Worm (Caenorhabditis elegans) whole organism, L1 larva: ENCODE data around the gene hira-1.
A peak's percentile ranks its signal among the peaks of the same experiment; 100 is the strongest.

Source experiments
- C34B4.2 ChIP-seq: sonication (generic microtip); optimal IDR thresholded peaks from 2 replicates; lab custom pipeline; 2017; ENCODE audit warnings: mild to moderate bottlenecking, missing genetic modification characterization, missing compliant biosample characterization
- F16B12.6 ChIP-seq: fragments of 150-350 bp; optimal IDR thresholded peaks from 2 replicates; lab custom pipeline; 2014; ENCODE audit warnings: missing biosample characterization, missing genetic modification characterization
- Y116A8C.19 ChIP-seq: sonication (generic microtip); optimal IDR thresholded peaks from 2 replicates; lab custom pipeline; 2016; ENCODE audit warnings: missing compliant biosample characterization, missing genetic modification characterization, borderline replicate concordance
- alr-1 ChIP-seq: fragments of 200-800 bp; sonication (Bioruptor generic); optimal IDR thresholded peaks from 2 replicates; lab custom pipeline; 2018; ENCODE audit warnings: borderline replicate concordance, mild to moderate bottlenecking, missing genetic modification characterization, missing compliant biosample characterization
- aly-2 ChIP-seq: fragments of 150-350 bp; optimal IDR thresholded peaks from 2 replicates; lab custom pipeline; 2014; ENCODE audit warnings: missing biosample characterization, missing genetic modification characterization
- ceh-8 ChIP-seq: fragments of 200-800 bp; sonication (Bioruptor generic); optimal IDR thresholded peaks from 2 replicates; lab custom pipeline; 2018; ENCODE audit warnings: mild to moderate bottlenecking, missing genetic modification characterization, moderate library complexity, missing compliant biosample characterization
- ceh-82 ChIP-seq, 3 experiments: fragments of 150-350 bp in 1 of 3; sonication (generic microtip) in 2 of 3; optimal IDR thresholded peaks; 2 replicates each; lab custom pipeline; 2014 to 2017; ENCODE audit warnings: missing biosample characterization in 3 of 3, missing genetic modification characterization in 3 of 3
- ceh-90 ChIP-seq: sonication (generic microtip); optimal IDR thresholded peaks from 2 replicates; lab custom pipeline; 2016; ENCODE audit warnings: missing genetic modification characterization, missing compliant biosample characterization
- ces-1 ChIP-seq: fragments of 150-350 bp; optimal IDR thresholded peaks from 2 replicates; lab custom pipeline; 2014; ENCODE audit warnings: missing biosample characterization, missing genetic modification reagents, missing genetic modification characterization
- dsc-1 ChIP-seq: sonication (generic microtip); optimal IDR thresholded peaks from 2 replicates; lab custom pipeline; 2016; ENCODE audit warnings: mild to moderate bottlenecking, missing genetic modification characterization, missing compliant biosample characterization
- efl-1 ChIP-seq, 4 experiments: fragments of 150-350 bp; optimal IDR thresholded peaks in 3 of 4; peaks in 1 of 4; 1 replicate in 1 of 4; 2 replicates in 3 of 4; lab custom pipeline; 2014; ENCODE audit warnings: missing biosample characterization in 2 of 4, missing genetic modification characterization in 2 of 4, missing genetic modification reagents in 2 of 4
- egl-13 ChIP-seq: sonication (generic microtip); optimal IDR thresholded peaks from 2 replicates; lab custom pipeline; 2016; ENCODE audit warnings: missing genotype, missing genetic modification reagents, missing genetic modification characterization, missing compliant biosample characterization
- egl-27 ChIP-seq, 2 experiments: fragments of 150-350 bp in 1 of 2; sonication (generic microtip); optimal IDR thresholded peaks; 3 replicates each; lab custom pipeline; 2017 to 2018; ENCODE audit warnings: missing biosample characterization in 2 of 2, missing genetic modification characterization in 2 of 2, missing genetic modification reagents in 2 of 2
- elt-2 ChIP-seq: sonication (generic microtip); optimal IDR thresholded peaks from 2 replicates; lab custom pipeline; 2016; ENCODE audit warnings: missing genetic modification characterization, mild to moderate bottlenecking, inconsistent platforms, missing compliant biosample characterization, missing genetic modification reagents
- elt-3 ChIP-seq, 6 experiments: fragments of 150-350 bp in 1 of 6; sonication (generic microtip); optimal IDR thresholded peaks; 2 replicates each; lab custom pipeline; 2017 to 2018; ENCODE audit warnings: missing biosample characterization in 6 of 6, missing genetic modification characterization in 6 of 6, inconsistent platforms in 1 of 6
- fkh-4 ChIP-seq: sonication (generic microtip); optimal IDR thresholded peaks from 2 replicates; lab custom pipeline; 2016; ENCODE audit warnings: missing compliant biosample characterization, missing genetic modification characterization, borderline replicate concordance
- fkh-8 ChIP-seq: sonication (generic microtip); optimal IDR thresholded peaks from 2 replicates; lab custom pipeline; 2016; ENCODE audit warnings: mild to moderate bottlenecking, missing genetic modification characterization, missing compliant biosample characterization
- fos-1 ChIP-seq: fragments of 150-350 bp; optimal IDR thresholded peaks from 2 replicates; lab custom pipeline; 2014; ENCODE audit warnings: missing biosample characterization, missing genetic modification characterization
- isw-1 ChIP-seq: fragments of 200-800 bp; sonication (Bioruptor generic); IDR thresholded peaks from 2 replicates; pipeline ENCODE4 v1.3.6; 2022; ENCODE audit warnings: missing genetic modification characterization, missing compliant biosample characterization
- lin-14 ChIP-seq: fragments of 200-800 bp; sonication (Bioruptor generic); optimal IDR thresholded peaks from 2 replicates; lab custom pipeline; 2018; ENCODE audit warnings: mild to moderate bottlenecking, missing genetic modification characterization, moderate library complexity, missing compliant biosample characterization
- lin-15B ChIP-seq: fragments of 150-350 bp; sonication (generic microtip); optimal IDR thresholded peaks from 3 replicates; lab custom pipeline; 2014; ENCODE audit warnings: missing biosample characterization, missing genetic modification characterization
- lin-35 ChIP-seq, 2 experiments: fragments of 150-350 bp; optimal IDR thresholded peaks; 2 replicates each; lab custom pipeline; 2014; ENCODE audit warnings: missing biosample characterization in 2 of 2, missing genetic modification characterization in 2 of 2, missing genetic modification reagents in 2 of 2
- lin-39 ChIP-seq: fragments of 150-350 bp; optimal IDR thresholded peaks from 2 replicates; lab custom pipeline; 2014; ENCODE audit warnings: missing biosample characterization, missing genetic modification reagents, missing genetic modification characterization
- lir-3 ChIP-seq: sonication (generic microtip); optimal IDR thresholded peaks from 2 replicates; lab custom pipeline; 2016; ENCODE audit warnings: mild to moderate bottlenecking, missing genetic modification characterization, moderate library complexity, missing compliant biosample characterization; ENCODE audit not compliant: poor library complexity
- lsy-2 ChIP-seq, 2 experiments: fragments of 150-350 bp; optimal IDR thresholded peaks; 2 replicates each; lab custom pipeline; 2014; ENCODE audit warnings: missing biosample characterization in 2 of 2, missing genetic modification characterization in 2 of 2
- mab-9 ChIP-seq: fragments of 200-800 bp; sonication (Bioruptor generic); IDR thresholded peaks from 2 replicates; pipeline ENCODE4 v1.3.6; 2022; ENCODE audit warnings: missing genetic modification reagents, missing genetic modification characterization, missing compliant biosample characterization
- mdl-1 ChIP-seq, 2 experiments: fragments of 150-350 bp; optimal IDR thresholded peaks; 2 replicates each; lab custom pipeline; 2014 to 2017; ENCODE audit warnings: missing biosample characterization in 2 of 2, missing genetic modification characterization in 2 of 2, inconsistent platforms in 1 of 2
- mef-2 ChIP-seq: fragments of 150-350 bp; optimal IDR thresholded peaks from 2 replicates; lab custom pipeline; 2014; ENCODE audit warnings: missing biosample characterization, missing genetic modification characterization
- mep-1 ChIP-seq: fragments of 150-350 bp; optimal IDR thresholded peaks from 2 replicates; lab custom pipeline; 2014; ENCODE audit warnings: missing biosample characterization, missing genetic modification characterization
- nhr-12 ChIP-seq: sonication (generic microtip); optimal IDR thresholded peaks from 2 replicates; lab custom pipeline; 2017; ENCODE audit warnings: missing biosample characterization, missing genetic modification characterization
- nhr-19 ChIP-seq: fragments of 200-800 bp; sonication (Bioruptor generic); conservative IDR thresholded peaks from 2 replicates; pipeline ENCODE4 v1.3.6; 2022; ENCODE audit warnings: missing genetic modification characterization, missing compliant biosample characterization
- nhr-237 ChIP-seq: fragments of 150-350 bp; optimal IDR thresholded peaks from 2 replicates; lab custom pipeline; 2014; ENCODE audit warnings: missing biosample characterization, missing genetic modification characterization
- nhr-28 ChIP-seq: fragments of 150-350 bp; optimal IDR thresholded peaks from 2 replicates; lab custom pipeline; 2014; ENCODE audit warnings: missing biosample characterization, missing genetic modification characterization
- nhr-47 ChIP-seq: sonication (generic microtip); optimal IDR thresholded peaks from 2 replicates; lab custom pipeline; 2016; ENCODE audit warnings: mild to moderate bottlenecking, missing genetic modification characterization, moderate library complexity, missing compliant biosample characterization
- nhr-71 ChIP-seq: sonication (generic microtip); optimal IDR thresholded peaks from 2 replicates; lab custom pipeline; 2016; ENCODE audit warnings: mild to moderate bottlenecking, missing genetic modification characterization, moderate library complexity, missing compliant biosample characterization
- nhr-76 ChIP-seq: sonication (generic microtip); optimal IDR thresholded peaks from 2 replicates; lab custom pipeline; 2017; ENCODE audit warnings: missing biosample characterization, missing genetic modification characterization
- nhr-85 ChIP-seq: sonication (generic microtip); peaks from one replicate; lab custom pipeline; 2016; ENCODE audit warnings: missing genetic modification characterization, inconsistent platforms, missing compliant biosample characterization
- nhr-90 ChIP-seq: sonication (generic microtip); optimal IDR thresholded peaks from 2 replicates; lab custom pipeline; 2016; ENCODE audit warnings: mild to moderate bottlenecking, missing genetic modification characterization, missing compliant biosample characterization; ENCODE audit not compliant: poor library complexity
- pax-3 ChIP-seq: fragments of 200-800 bp; sonication (Bioruptor generic); optimal IDR thresholded peaks from 2 replicates; lab custom pipeline; 2018; ENCODE audit warnings: mild to moderate bottlenecking, missing genetic modification characterization, moderate library complexity, missing compliant biosample characterization
- pqm-1 ChIP-seq: sonication (generic microtip); optimal IDR thresholded peaks from 3 replicates; lab custom pipeline; 2017; ENCODE audit warnings: missing biosample characterization, missing genetic modification characterization
- rnt-1 ChIP-seq: sonication (generic microtip); optimal IDR thresholded peaks from 2 replicates; lab custom pipeline; 2016; ENCODE audit warnings: mild to moderate bottlenecking, missing genetic modification characterization, moderate library complexity, missing compliant biosample characterization
- snpc-4 ChIP-seq: fragments of 150-350 bp; optimal IDR thresholded peaks from 2 replicates; lab custom pipeline; 2014; ENCODE audit warnings: missing biosample characterization, missing genetic modification characterization
- snu-23 ChIP-seq: sonication (generic microtip); optimal IDR thresholded peaks from 2 replicates; lab custom pipeline; 2016; ENCODE audit warnings: missing genetic modification characterization, missing compliant biosample characterization
- sptf-1 ChIP-seq: fragments of 150-350 bp; optimal IDR thresholded peaks from 2 replicates; lab custom pipeline; 2014; ENCODE audit warnings: missing biosample characterization, missing genetic modification characterization
- swsn-7 ChIP-seq: sonication (generic microtip); optimal IDR thresholded peaks from 2 replicates; lab custom pipeline; 2016; ENCODE audit warnings: missing genetic modification characterization, missing compliant biosample characterization
- unc-86 ChIP-seq: sonication (generic microtip); optimal IDR thresholded peaks from 2 replicates; lab custom pipeline; 2016; ENCODE audit warnings: missing genetic modification characterization, missing compliant biosample characterization
- xbp-1 ChIP-seq: sonication (generic microtip); optimal IDR thresholded peaks from 2 replicates; lab custom pipeline; 2016; ENCODE audit warnings: missing genetic modification characterization, missing compliant biosample characterization
- ztf-11 ChIP-seq, 2 experiments: sonication (generic microtip); optimal IDR thresholded peaks; 2 replicates each; lab custom pipeline; 2016 to 2017; ENCODE audit warnings: missing genetic modification characterization in 2 of 2, missing biosample characterization in 1 of 2, missing compliant biosample characterization in 1 of 2

hira-1 gene

ce11 chrIII:5225321-5225720, 34.4 kb downstream of the hira-1 start, which contains the start of gene nex-1:
Gene nex-1 (plus strand): TSS chrIII:5225621.
- TF ChIP-seq nhr-237 (tag; lab: Kevin White, UChicago) (no peak), nhr-85 (tag; lab: Kevin White, UChicago) (peak; percentile 50), fos-1 (tag; lab: Kevin White, UChicago) (no peak), nhr-76 (tag; lab: Kevin White, UChicago) (no peak), nhr-12 (tag; lab: Kevin White, UChicago) (no peak), nhr-90 (tag; lab: Kevin White, UChicago) (no peak), lsy-2 (tag; optimal IDR thresholded peaks at IDR 0.05; lab: Kevin White, UChicago) (peak in 1 of 2 experiments; percentile 7), sptf-1 (no peak), fkh-8 (tag; lab: Kevin White, UChicago) (no peak), dsc-1 (tag; lab: Kevin White, UChicago) (no peak), ztf-11 (tag; optimal IDR thresholded peaks at IDR 0.05; lab: Kevin White, UChicago) (no peak)
- TF ChIP-seq, all 84 proteins: peak for 2

ce11 chrIII:5227831-5228467, 37.0 kb downstream of the hira-1 start, which contains the start of the genes C34E10.12, C34E10.10 and atp-2:
Gene C34E10.12 (minus strand): TSS chrIII:5227881.
Gene C34E10.10 (minus strand): TSS chrIII:5227884.
Gene atp-2 (plus strand): TSS chrIII:5228417.
- TF ChIP-seq nhr-71 (tag; lab: Kevin White, UChicago) (peak; percentile 93), egl-27 (tag; optimal IDR thresholded peaks at IDR 0.05; lab: Kevin White, UChicago) (no peak), mab-9 (peak; percentile 38; the same call in 1 of the 2 replicates), mdl-1 (tag; optimal IDR thresholded peaks at IDR 0.05; lab: Kevin White, UChicago) (peak in 1 of 2 experiments; percentile 66), elt-2 (tag; lab: Kevin White, UChicago) (no peak), egl-13 (tag; lab: Kevin White, UChicago) (peak; percentile 68), mef-2 (tag; lab: Kevin White, UChicago) (peak; percentile 76), ceh-82 (tag; optimal IDR thresholded peaks at IDR 0.05; lab: Kevin White, UChicago) (peak; percentile 70 to 95 (median 73)), lir-3 (peak; percentile 80), ces-1 (no peak), rnt-1 (tag; lab: Kevin White, UChicago) (peak; percentile 90), unc-86 (tag; lab: Kevin White, UChicago) (peak; percentile 84), nhr-90 (tag; lab: Kevin White, UChicago) (peak; percentile 85), isw-1 (peak; percentile 90), ceh-90 (tag; lab: Kevin White, UChicago) (peak; percentile 31), nhr-47 (tag; lab: Kevin White, UChicago) (peak; percentile 89), Y116A8C.19 (tag; lab: Kevin White, UChicago) (no peak), mep-1 (tag; lab: Kevin White, UChicago) (peak; percentile 83), nhr-19 (GFP tag; lab: Robert Waterston, UW) (peak; percentile 87), fkh-4 (tag; lab: Kevin White, UChicago) (no peak), nhr-76 (tag; lab: Kevin White, UChicago) (no peak), nhr-28 (tag; lab: Kevin White, UChicago) (no peak), dsc-1 (tag; lab: Kevin White, UChicago) (peak; percentile 72), aly-2 (peak; percentile 70), C34B4.2 (tag; lab: Kevin White, UChicago) (peak; percentile 99), ceh-8 (peak; percentile 59), elt-3 (tag; optimal IDR thresholded peaks at IDR 0.05; lab: Kevin White, UChicago) (peak in 3 of 6 experiments; percentile 44 to 89 (median 77)), lin-14 (GFP tag; lab: Kevin White, UChicago) (peak; percentile 90), pax-3 (tag; lab: Kevin White, UChicago) (peak; percentile 63), lin-39 (tag; lab: Kevin White, UChicago) (peak; percentile 2), swsn-7 (tag; lab: Kevin White, UChicago) (peak; percentile 88), snpc-4 (tag; lab: Kevin White, UChicago) (peak; percentile 46), lin-35 (GFP tag; optimal IDR thresholded peaks at IDR 0.05; lab: Kevin White, UChicago) (peak; percentile 86 to 90), xbp-1 (peak; percentile 88), F16B12.6 (tag; lab: Kevin White, UChicago) (peak; percentile 55), lin-15B (peak; percentile 88), pqm-1 (no peak), alr-1 (tag; lab: Kevin White, UChicago) (no peak), snu-23 (peak; percentile 95), efl-1 (optimal IDR thresholded peaks at IDR 0.05; lab: Kevin White, UChicago) (peak; percentile 86 to 88), efl-1 (GFP tag; optimal IDR thresholded peaks at IDR 0.05 in 1 of 2; lab: Kevin White, UChicago) (peak; percentile 79 to 97)
